Worm (Caenorhabditis elegans): ENCODE data around the gene nas-17.

The nas-17 gene

DNA sequence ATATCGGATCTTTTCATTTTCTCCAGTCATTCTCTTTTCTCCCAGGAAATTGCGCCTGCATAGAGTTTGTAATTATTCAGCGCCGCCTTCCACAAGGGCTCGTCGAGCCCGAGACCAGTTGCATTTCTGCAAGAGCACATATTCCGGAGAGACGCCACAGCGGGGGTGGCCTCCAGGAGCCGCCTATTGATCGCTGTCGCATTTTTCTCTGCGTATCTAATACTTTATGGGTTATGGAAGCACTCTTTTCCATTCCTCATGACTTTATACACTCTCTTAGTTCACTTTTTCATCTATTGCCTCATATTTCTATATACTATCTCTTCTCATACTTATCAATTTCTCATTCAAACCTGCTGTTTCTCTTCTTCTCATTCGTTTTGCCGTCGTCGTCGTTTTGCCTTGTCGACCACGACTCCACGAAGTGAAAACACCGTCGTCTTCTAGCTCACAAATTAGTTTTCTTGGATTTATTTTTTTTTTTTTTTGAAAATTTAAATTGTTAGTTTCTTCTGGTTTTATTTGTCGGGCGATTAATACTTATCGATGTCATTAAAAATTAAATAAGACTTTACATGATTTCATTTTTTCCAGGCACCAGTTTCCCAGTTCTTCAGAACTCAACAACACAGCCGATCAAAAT, 23.4 kb upstream of the nas-17 start, which contains the start of gene cnb-1:
Gene cnb-1, plus strand, starts transcription at position 593 of the 643 bp plus-strand sequence.
- TF ChIP-seq tbx-2 (tag; optimal IDR thresholded peaks at IDR 0.05) (peak; percentile 75), C08G9.2 (tag; optimal IDR thresholded peaks at IDR 0.05) (peak; percentile 32), sdc-2 (tag; optimal IDR thresholded peaks at IDR 0.05) (peak; percentile 13), che-1 (tag; optimal IDR thresholded peaks at IDR 0.05) (no peak), unc-42 (tag; optimal IDR thresholded peaks at IDR 0.05) (peak; percentile 48), ets-4 (tag; optimal IDR thresholded peaks at IDR 0.05) (no peak), lim-6 (tag; optimal IDR thresholded peaks at IDR 0.05) (peak; percentile 16), ceh-45 (GFP tag; IDR thresholded peaks at IDR 0.05) (no peak), sox-2 (GFP tag; IDR thresholded peaks at IDR 0.05) (no peak), ahr-1 (tag; optimal IDR thresholded peaks at IDR 0.05) (no peak), fax-1 (tag; optimal IDR thresholded peaks at IDR 0.05) (no peak), hlh-30 (tag; optimal IDR thresholded peaks at IDR 0.05; ENCODE audit: insufficient read depth) (peak; percentile 54), ceh-18 (tag; optimal IDR thresholded peaks at IDR 0.05) (peak; percentile 76), hlh-6 (tag; optimal IDR thresholded peaks at IDR 0.05) (peak; percentile 29), nfya-1 (tag; optimal IDR thresholded peaks at IDR 0.05) (peak; percentile 64), pha-4 (tag; optimal IDR thresholded peaks at IDR 0.05) (no peak), nhr-11 (tag; optimal IDR thresholded peaks at IDR 0.05) (no peak), hlh-8 (tag; optimal IDR thresholded peaks at IDR 0.05) (peak; percentile 62), zip-5 (tag; optimal IDR thresholded peaks at IDR 0.05) (peak; percentile 9), pha-2 (tag; optimal IDR thresholded peaks at IDR 0.05) (no peak), ceh-2 (tag; optimal IDR thresholded peaks at IDR 0.05) (peak; percentile 61), eyg-1 (tag; optimal IDR thresholded peaks at IDR 0.05) (no peak), ceh-22 (tag; optimal IDR thresholded peaks at IDR 0.05) (no peak), C38D4.7 (GFP tag; optimal IDR thresholded peaks at IDR 0.05) (no peak), syd-9 (tag; optimal IDR thresholded peaks at IDR 0.05) (peak; percentile 33), pag-3 (tag; optimal IDR thresholded peaks at IDR 0.05; ENCODE audit: borderline replicate concordance) (no peak), F13H6.1 (tag; optimal IDR thresholded peaks at IDR 0.05) (peak; percentile 39), pax-1 (tag; optimal IDR thresholded peaks at IDR 0.05) (no peak), ama-1 (optimal IDR thresholded peaks at IDR 0.05) (no peak), ceh-14 (tag; optimal IDR thresholded peaks at IDR 0.05) (peak; percentile 84), mec-3 (tag; optimal IDR thresholded peaks at IDR 0.05; ENCODE audit: borderline replicate concordance) (no peak), unc-86 (tag; optimal IDR thresholded peaks at IDR 0.05) (peak; percentile 20), odd-2 (tag; optimal IDR thresholded peaks at IDR 0.05) (no peak), ceh-31 (tag; optimal IDR thresholded peaks at IDR 0.05) (peak; percentile 85), pqm-1 (tag; optimal IDR thresholded peaks at IDR 0.05) (no peak), rnt-1 (tag; optimal IDR thresholded peaks at IDR 0.05) (peak; percentile 38), elt-4 (tag; optimal IDR thresholded peaks at IDR 0.05) (no peak), unc-55 (GFP tag; optimal IDR thresholded peaks at IDR 0.05) (peak; percentile 82), ref-2 (tag; optimal IDR thresholded peaks at IDR 0.05) (peak; percentile 69), ceh-48 (tag; optimal IDR thresholded peaks at IDR 0.05) (peak; percentile 86), K09A11.1 (tag; optimal IDR thresholded peaks at IDR 0.05; ENCODE audit: insufficient read depth) (no peak), sox-4 (tag; optimal IDR thresholded peaks at IDR 0.05) (no peak), dve-1 (tag; optimal IDR thresholded peaks at IDR 0.05) (no peak)

DNA sequence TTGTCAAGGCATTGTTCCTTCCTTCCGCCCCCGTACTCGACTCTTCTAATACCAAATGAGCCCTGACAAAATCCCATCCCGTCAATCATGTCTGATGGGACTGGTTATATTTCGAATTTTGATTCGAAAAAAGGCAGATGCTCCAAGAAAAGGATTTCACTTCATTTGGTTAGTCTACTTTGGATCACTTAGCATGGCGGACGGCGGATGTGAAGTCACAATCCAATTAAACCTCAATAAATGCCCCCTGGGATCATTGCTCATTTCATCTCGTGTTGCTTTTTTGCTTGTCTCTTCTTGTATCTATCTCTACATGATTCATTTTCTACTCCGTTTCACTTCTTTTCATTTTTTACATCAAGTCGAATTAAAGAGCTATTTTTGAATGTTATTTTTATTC, 19.4 kb upstream of the nas-17 start:
- TF ChIP-seq unc-42 (tag; optimal IDR thresholded peaks at IDR 0.05) (peak; percentile 52), ceh-18 (tag; optimal IDR thresholded peaks at IDR 0.05) (no peak)

All from whole organism, late embryonic.